Worm (Caenorhabditis elegans) whole organism, L1 larva: ENCODE data around the gene B0244.4.

ENCODE experiments used
- ces-1 ChIP-seq: fragments of 150-350 bp; optimal IDR thresholded peaks from 2 replicates; lab custom pipeline; 2014; ENCODE audit warnings: missing biosample characterization, missing genetic modification reagents, missing genetic modification characterization
- elt-3 ChIP-seq, 6 experiments: fragments of 150-350 bp in 1 of 6; sonication (generic microtip); optimal IDR thresholded peaks; 2 replicates each; lab custom pipeline; 2017 to 2018; ENCODE audit warnings: missing biosample characterization in 6 of 6, missing genetic modification characterization in 6 of 6, inconsistent platforms in 1 of 6
- lin-39 ChIP-seq: fragments of 150-350 bp; optimal IDR thresholded peaks from 2 replicates; lab custom pipeline; 2014; ENCODE audit warnings: missing biosample characterization, missing genetic modification reagents, missing genetic modification characterization
- nhr-28 ChIP-seq: fragments of 150-350 bp; optimal IDR thresholded peaks from 2 replicates; lab custom pipeline; 2014; ENCODE audit warnings: missing biosample characterization, missing genetic modification characterization

DNA sequence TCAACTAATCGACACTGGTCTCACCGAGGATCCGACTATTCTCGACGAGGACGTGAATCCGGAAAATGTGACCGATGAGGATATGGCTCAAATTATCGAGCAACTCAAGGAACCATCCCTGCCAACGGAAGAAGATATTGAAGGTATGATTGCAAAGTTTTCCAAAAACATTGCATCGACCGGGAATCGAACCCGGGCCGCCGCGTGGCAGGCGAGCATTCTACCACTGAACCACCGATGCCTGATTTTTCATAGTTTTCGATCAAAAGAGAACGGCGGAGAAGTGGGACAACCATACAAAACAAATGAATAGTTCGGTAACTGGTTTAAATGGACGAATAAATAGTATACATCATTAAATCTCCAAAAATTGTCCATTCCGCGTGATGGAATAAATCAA lies 14.6 kb downstream of the B0244.4 start:
- no peak for TF ChIP-seq nhr-28 (tag; lab: Kevin White, UChicago)
- TF ChIP-seq elt-3 (tag; optimal IDR thresholded peaks at IDR 0.05; lab: Kevin White, UChicago): no peak
- no peak for TF ChIP-seq lin-39 (tag; lab: Kevin White, UChicago)
- TF ChIP-seq ces-1: no peak
